Fruit fly (Drosophila melanogaster): ENCODE data around the gene CG6638.

Gene CG6638

dm6 chr3L:8528546-8528945, 47.3 kb downstream of the CG6638 start (continued):
- no peak for TF ChIP-seq CG17612 (GFP tag; IDR thresholded peaks at IDR 0.05)
- TF ChIP-seq vvl (GFP tag; IDR thresholded peaks at IDR 0.05): peak; percentile 35; the same call in 1 of the 2 replicates

dm6 chr3L:8527829-8528228, 48.0 kb downstream of the CG6638 start:
- TF ChIP-seq otp (GFP tag; IDR thresholded peaks at IDR 0.05): no peak
- TF ChIP-seq CG43689 (GFP tag; IDR thresholded peaks at IDR 0.05): no peak
- TF ChIP-seq sna (GFP tag; IDR thresholded peaks at IDR 0.05; ENCODE audit: partially characterized antibody): no peak
- no peak for TF ChIP-seq CG9609 (GFP tag; optimal IDR thresholded peaks at IDR 0.05)
- TF ChIP-seq grau (tag; optimal IDR thresholded peaks at IDR 0.05): peak; percentile 41
- TF ChIP-seq Rfx (GFP tag; IDR thresholded peaks at IDR 0.05): no peak
- no peak for TF ChIP-seq CG11085 (GFP tag; IDR thresholded peaks at IDR 0.05)
- TF ChIP-seq CG11398 (GFP tag; optimal IDR thresholded peaks at IDR 0.05): no peak
- TF ChIP-seq CG10959 (GFP tag; IDR thresholded peaks at IDR 0.05): no peak
- no peak for TF ChIP-seq Meics (GFP tag; optimal IDR thresholded peaks at IDR 0.05)
- TF ChIP-seq mirr (GFP tag; optimal IDR thresholded peaks at IDR 0.05): no peak
- TF ChIP-seq HLH3B (GFP tag; IDR thresholded peaks at IDR 0.05): no peak
- TF ChIP-seq lmd (GFP tag; IDR thresholded peaks at IDR 0.05): no peak
- no peak for TF ChIP-seq Hr78 (GFP tag; optimal IDR thresholded peaks at IDR 0.05)
- no peak for TF ChIP-seq CG17568 (GFP tag; optimal IDR thresholded peaks at IDR 0.05)
- no peak for TF ChIP-seq CG15479 (GFP tag; optimal IDR thresholded peaks at IDR 0.05)
- no peak for TF ChIP-seq caup (GFP tag; optimal IDR thresholded peaks at IDR 0.05; ENCODE audit: severe bottlenecking)
- no peak for TF ChIP-seq CG9876 (GFP tag; optimal IDR thresholded peaks at IDR 0.05)
- peak; percentile 69 for TF ChIP-seq CG1529 (GFP tag; optimal IDR thresholded peaks at IDR 0.05)
- no peak for TF ChIP-seq onecut (GFP tag; IDR thresholded peaks at IDR 0.05)
- peak; percentile 20; the same call in 1 of the 3 replicates for TF ChIP-seq CG2199 (GFP tag; IDR thresholded peaks at IDR 0.05)
- no peak for TF ChIP-seq CG32532 (GFP tag; IDR thresholded peaks at IDR 0.05)
- no peak for TF ChIP-seq jing (GFP tag; optimal IDR thresholded peaks at IDR 0.05)
- no peak for TF ChIP-seq slp2 (GFP tag; optimal IDR thresholded peaks at IDR 0.05)
- TF ChIP-seq MESR4 (GFP tag; optimal IDR thresholded peaks at IDR 0.05): no peak
- no peak for TF ChIP-seq CG17385 (GFP tag; optimal IDR thresholded peaks at IDR 0.05)
- peak; percentile 27; the same call in 1 of the 2 replicates for TF ChIP-seq tna (GFP tag; IDR thresholded peaks at IDR 0.05; ENCODE audit: partially characterized antibody)
- no peak for TF ChIP-seq Sry-δ (GFP tag; optimal IDR thresholded peaks at IDR 0.05)
- TF ChIP-seq HLH4C (GFP tag; IDR thresholded peaks at IDR 0.05; ENCODE audit: partially characterized antibody): no peak
- TF ChIP-seq CG18599 (GFP tag; optimal IDR thresholded peaks at IDR 0.05): no peak

- TF ChIP-seq Abd-B (GFP tag; optimal IDR thresholded peaks at IDR 0.05) (peak; percentile 15), Hr51 (GFP tag; optimal IDR thresholded peaks at IDR 0.05) (peak in 1 of 2 experiments; percentile 49), phol (tag; optimal IDR thresholded peaks at IDR 0.05) (peak; percentile 8), crc (GFP tag; optimal IDR thresholded peaks at IDR 0.05) (no peak), gem (tag; optimal IDR thresholded peaks at IDR 0.05) (peak; percentile 54), NFAT (GFP tag; IDR thresholded peaks at IDR 0.05) (no peak), dati (GFP tag; IDR thresholded peaks at IDR 0.05) (no peak), ato (GFP tag; IDR thresholded peaks at IDR 0.05; ENCODE audit: partially characterized antibody) (no peak), fd3F (GFP tag; optimal IDR thresholded peaks at IDR 0.05) (no peak), Vsx1 (GFP tag; optimal IDR thresholded peaks at IDR 0.05) (peak; percentile 19), exex (tag; optimal IDR thresholded peaks at IDR 0.05) (peak; percentile 99), sob (GFP tag; IDR thresholded peaks at IDR 0.05) (peak; percentile 39; the same call in 1 of the 2 replicates), schlank (tag; optimal IDR thresholded peaks at IDR 0.05) (no peak), CG11398 (GFP tag; optimal IDR thresholded peaks at IDR 0.05) (no peak), CG16815 (GFP tag; optimal IDR thresholded peaks at IDR 0.05) (peak; percentile 35), pho (GFP tag; optimal IDR thresholded peaks at IDR 0.05) (peak; percentile 64), gsb-n (tag; optimal IDR thresholded peaks at IDR 0.05) (no peak)
Observed at dm6 chr3L:8525691-8526421, 50.0 kb downstream of the CG6638 start.
